Worm (Caenorhabditis elegans) whole organism, mixed stage, embryonic: Measurements from ENCODE around the gene his-32.
A peak's percentile ranks its signal among the peaks of the same experiment; 100 is the strongest.

ENCODE experiments used
- M03D4.4 ChIP-seq: sonication (generic microtip); optimal IDR thresholded peaks from 2 replicates; lab custom pipeline; 2017; ENCODE audit warnings: mild to moderate bottlenecking, missing genetic modification characterization, missing compliant biosample characterization
- bed-3 ChIP-seq: fragments of 200-800 bp; sonication (Bioruptor generic); optimal IDR thresholded peaks from 3 replicates; lab custom pipeline; 2018; ENCODE audit warnings: mild to moderate bottlenecking, missing genetic modification characterization, moderate library complexity, missing compliant biosample characterization
- blmp-1 ChIP-seq: fragments of 150-350 bp; optimal IDR thresholded peaks from 2 replicates; lab custom pipeline; 2014; ENCODE audit warnings: missing biosample characterization, missing genetic modification characterization
- ceh-39 ChIP-seq: fragments of 150-350 bp; optimal IDR thresholded peaks from 2 replicates; lab custom pipeline; 2014; ENCODE audit warnings: missing biosample characterization, missing genetic modification characterization
- ceh-43 ChIP-seq: fragments of 200-800 bp; sonication (Bioruptor generic); optimal IDR thresholded peaks from 2 replicates; lab custom pipeline; 2018; ENCODE audit warnings: mild to moderate bottlenecking, missing genetic modification characterization, moderate library complexity, missing compliant biosample characterization
- ceh-83 ChIP-seq: fragments of 200-800 bp; sonication (Bioruptor generic); optimal IDR thresholded peaks from 2 replicates; lab custom pipeline; 2018; ENCODE audit warnings: mild to moderate bottlenecking, missing genetic modification characterization, missing compliant biosample characterization
- ces-1 ChIP-seq: fragments of 150-350 bp; optimal IDR thresholded peaks from 2 replicates; lab custom pipeline; 2014; ENCODE audit warnings: missing biosample characterization, missing genetic modification reagents, missing genetic modification characterization
- cnd-1 ChIP-seq: fragments of 200-800 bp; sonication (Bioruptor generic); optimal IDR thresholded peaks from 2 replicates; lab custom pipeline; 2018; ENCODE audit warnings: mild to moderate bottlenecking, missing genetic modification characterization, missing compliant biosample characterization
- drap-1 ChIP-seq: fragments of 200-800 bp; sonication (Bioruptor generic); optimal IDR thresholded peaks from 3 replicates; lab custom pipeline; 2018; ENCODE audit warnings: mild to moderate bottlenecking, missing genetic modification characterization, missing compliant biosample characterization
- elt-1 ChIP-seq: sonication (generic microtip); optimal IDR thresholded peaks from 2 replicates; lab custom pipeline; 2017; ENCODE audit warnings: missing genetic modification characterization, mild to moderate bottlenecking, missing compliant biosample characterization, antibody characterized with exemption, moderate library complexity, borderline replicate concordance; ENCODE audit not compliant: insufficient read depth
- elt-3 ChIP-seq: fragments of 150-350 bp; optimal IDR thresholded peaks from 2 replicates; lab custom pipeline; 2014; ENCODE audit warnings: missing biosample characterization, missing genetic modification characterization
- flh-1 ChIP-seq: fragments of 200-800 bp; sonication (Bioruptor generic); optimal IDR thresholded peaks from 2 replicates; lab custom pipeline; 2018; ENCODE audit warnings: mild to moderate bottlenecking, missing genetic modification characterization, moderate library complexity, missing compliant biosample characterization
- ham-2 ChIP-seq: fragments of 200-800 bp; sonication (Bioruptor generic); optimal IDR thresholded peaks from 2 replicates; lab custom pipeline; 2018; ENCODE audit warnings: mild to moderate bottlenecking, missing genetic modification characterization, missing compliant biosample characterization
- hlh-1 ChIP-seq: fragments of 150-350 bp; optimal IDR thresholded peaks from 2 replicates; lab custom pipeline; 2014; ENCODE audit warnings: missing biosample characterization, missing genetic modification reagents, missing genetic modification characterization
- lin-13 ChIP-seq: fragments of 150-350 bp; optimal IDR thresholded peaks from 2 replicates; lab custom pipeline; 2014; ENCODE audit warnings: missing biosample characterization, missing genetic modification characterization
- lin-32 ChIP-seq: fragments of 200-800 bp; sonication (Bioruptor generic); optimal IDR thresholded peaks from 2 replicates; lab custom pipeline; 2018; ENCODE audit warnings: mild to moderate bottlenecking, missing genetic modification characterization, missing compliant biosample characterization
- lsy-2 ChIP-seq: fragments of 150-350 bp; optimal IDR thresholded peaks from 2 replicates; lab custom pipeline; 2014; ENCODE audit warnings: missing biosample characterization, missing genetic modification characterization
- mab-5 ChIP-seq: fragments of 150-350 bp; optimal IDR thresholded peaks from 2 replicates; lab custom pipeline; 2014; ENCODE audit warnings: missing biosample characterization, missing genetic modification characterization
- mep-1 ChIP-seq: fragments of 150-350 bp; optimal IDR thresholded peaks from 2 replicates; lab custom pipeline; 2017; ENCODE audit warnings: missing biosample characterization, missing genetic modification reagents, missing genetic modification characterization, inconsistent platforms
- mls-2 ChIP-seq: sonication (generic microtip); optimal IDR thresholded peaks from 2 replicates; lab custom pipeline; 2016; ENCODE audit warnings: mild to moderate bottlenecking, missing genetic modification characterization, moderate library complexity, missing compliant biosample characterization
- nhr-2 ChIP-seq: fragments of 150-350 bp; optimal IDR thresholded peaks from 2 replicates; lab custom pipeline; 2014; ENCODE audit warnings: missing biosample characterization, missing genetic modification characterization
- nhr-237 ChIP-seq: fragments of 150-350 bp; optimal IDR thresholded peaks from 2 replicates; lab custom pipeline; 2014; ENCODE audit warnings: missing biosample characterization, missing genetic modification characterization
- nhr-28 ChIP-seq: fragments of 150-350 bp; optimal IDR thresholded peaks from 2 replicates; lab custom pipeline; 2014; ENCODE audit warnings: missing biosample characterization, missing genetic modification characterization
- pha-4 ChIP-seq: fragments of 150-350 bp; optimal IDR thresholded peaks from 2 replicates; lab custom pipeline; 2018; ENCODE audit warnings: missing biosample characterization, missing genetic modification reagents, missing genetic modification characterization
- sem-2 ChIP-seq: fragments of 200-800 bp; sonication (Bioruptor generic); optimal IDR thresholded peaks from 2 replicates; lab custom pipeline; 2018; ENCODE audit warnings: mild to moderate bottlenecking, missing genetic modification characterization, missing compliant biosample characterization
- snpc-4 ChIP-seq: fragments of 150-350 bp; optimal IDR thresholded peaks from 2 replicates; lab custom pipeline; 2014; ENCODE audit warnings: missing biosample characterization, missing genetic modification characterization
- sptf-1 ChIP-seq: sonication (generic microtip); optimal IDR thresholded peaks from 2 replicates; lab custom pipeline; 2017; ENCODE audit warnings: mild to moderate bottlenecking, missing genetic modification characterization, moderate library complexity, missing compliant biosample characterization
- tbx-8 ChIP-seq: fragments of 200-800 bp; sonication (Bioruptor generic); optimal IDR thresholded peaks from 2 replicates; lab custom pipeline; 2018; ENCODE audit warnings: mild to moderate bottlenecking, missing genetic modification characterization, moderate library complexity, missing compliant biosample characterization
- unc-120 ChIP-seq: sonication (generic microtip); optimal IDR thresholded peaks from 2 replicates; lab custom pipeline; 2017; ENCODE audit warnings: missing genetic modification characterization, missing compliant biosample characterization; ENCODE audit not compliant: poor library complexity, severe bottlenecking
- unc-39 ChIP-seq: fragments of 150-350 bp; optimal IDR thresholded peaks from 2 replicates; lab custom pipeline; 2014; ENCODE audit warnings: missing biosample characterization, missing genetic modification characterization
- unc-62 ChIP-seq: fragments of 150-350 bp; optimal IDR thresholded peaks from 2 replicates; lab custom pipeline; 2014; ENCODE audit warnings: missing biosample characterization, missing genetic modification reagents, missing genetic modification characterization
- ztf-11 ChIP-seq: fragments of 150-350 bp; optimal IDR thresholded peaks from 2 replicates; lab custom pipeline; 2014; ENCODE audit warnings: missing biosample characterization, missing genetic modification characterization

The his-32 gene

DNA sequence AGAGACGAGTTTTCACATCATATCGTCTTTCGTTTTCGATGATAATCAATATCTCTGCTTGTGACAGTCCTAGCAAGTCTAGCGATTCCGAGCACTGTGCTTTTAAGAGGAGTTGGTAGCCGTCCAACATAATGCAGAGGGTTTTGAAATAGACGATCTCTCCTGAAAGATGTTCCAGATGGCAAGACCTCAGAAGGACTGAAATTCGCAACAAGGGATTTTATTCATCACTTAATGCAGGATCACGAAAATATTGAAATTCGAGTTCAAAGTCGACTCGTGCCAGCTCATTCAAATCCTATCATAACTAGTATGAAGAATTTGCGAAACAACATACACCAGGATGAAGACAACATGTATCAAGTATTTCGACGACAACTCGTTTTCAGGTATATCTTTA lies 43.4 kb downstream of the his-32 start, which contains the start of gene D2096.7:
Gene D2096.7 (minus strand): TSS at position 130 of the 400 bp plus-strand sequence.
- TF ChIP-seq unc-120 (no peak), hlh-1 (tag; lab: Kevin White, UChicago) (no peak)

DNA sequence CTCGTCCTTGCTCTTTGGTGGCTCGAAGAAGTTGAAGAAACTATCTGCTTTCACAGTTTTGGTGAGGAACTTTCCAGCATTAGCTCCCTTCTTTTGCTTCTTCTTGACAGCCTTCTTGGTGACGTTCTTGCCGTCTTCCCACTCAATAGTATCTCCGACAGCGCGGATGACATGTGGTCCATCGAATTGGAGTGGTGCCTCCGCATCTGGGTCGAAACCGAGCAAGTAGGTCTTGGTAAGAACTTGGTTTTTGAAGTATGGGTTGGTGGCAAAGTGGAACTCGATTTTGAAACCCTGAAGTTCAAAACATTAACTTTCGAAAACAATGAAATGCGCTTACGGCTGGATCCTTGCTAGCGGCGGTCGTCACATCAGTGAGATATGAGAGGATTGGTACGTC lies 44.2 kb downstream of the his-32 start:
- TF ChIP-seq lsy-2 (tag; lab: Kevin White, UChicago): no peak
- TF ChIP-seq nhr-2 (tag; lab: Kevin White, UChicago): no peak
- no peak for TF ChIP-seq lin-32 (GFP tag; lab: Kevin White, UChicago)
- no peak for TF ChIP-seq mab-5 (tag; lab: Kevin White, UChicago)
- TF ChIP-seq bed-3 (GFP tag; lab: Kevin White, UChicago): no peak
- TF ChIP-seq ztf-11 (tag; lab: Kevin White, UChicago): no peak
- no peak for TF ChIP-seq blmp-1 (tag; lab: Kevin White, UChicago)
- TF ChIP-seq ham-2 (GFP tag; lab: Kevin White, UChicago): no peak
- no peak for TF ChIP-seq pha-4
- no peak for TF ChIP-seq elt-1 (tag; lab: Kevin White, UChicago)
- no peak for TF ChIP-seq unc-62 (GFP tag; lab: Kevin White, UChicago)
- TF ChIP-seq elt-3 (tag; lab: Kevin White, UChicago): no peak
- TF ChIP-seq sem-2 (GFP tag; lab: Kevin White, UChicago): no peak
- TF ChIP-seq ceh-43 (GFP tag; lab: Kevin White, UChicago): no peak
- no peak for TF ChIP-seq mls-2
- no peak for TF ChIP-seq mep-1 (tag; lab: Kevin White, UChicago)
- TF ChIP-seq tbx-8 (GFP tag; lab: Kevin White, UChicago): no peak
- TF ChIP-seq unc-39 (tag; lab: Kevin White, UChicago): no peak
- no peak for TF ChIP-seq nhr-237 (tag; lab: Kevin White, UChicago)
- no peak for TF ChIP-seq M03D4.4
- TF ChIP-seq, all 35 proteins: peak for 0

DNA sequence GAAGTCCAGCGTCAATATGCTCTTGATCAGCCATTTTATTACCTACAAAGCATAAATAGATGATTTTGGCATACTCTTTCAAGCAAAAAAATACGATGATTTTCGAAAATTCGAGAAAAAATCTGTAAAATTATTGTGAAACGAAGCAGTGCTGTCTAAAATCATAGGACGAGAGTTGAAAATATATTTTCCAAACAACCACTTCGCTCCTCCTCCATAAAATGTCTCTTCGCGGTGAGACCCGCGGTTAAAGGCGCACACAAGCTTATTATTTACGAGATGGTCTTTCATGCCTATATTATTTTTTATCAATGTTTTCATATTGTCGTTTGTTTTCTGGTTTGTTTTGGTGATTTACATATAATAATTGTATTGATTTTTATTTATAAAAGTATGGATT lies 45.2 kb downstream of the his-32 start, which contains the start of gene nap-1:
Gene nap-1 (minus strand): TSS at position 42 of the 400 bp plus-strand sequence.
- TF ChIP-seq unc-120 (no peak), lin-13 (tag; lab: Kevin White, UChicago) (peak; percentile 61), mls-2 (no peak), mab-5 (tag; lab: Kevin White, UChicago) (no peak), ceh-43 (GFP tag; lab: Kevin White, UChicago) (no peak), nhr-28 (tag; lab: Kevin White, UChicago) (no peak), ces-1 (peak; percentile 42), mep-1 (tag; lab: Kevin White, UChicago) (peak; percentile 69), nhr-237 (tag; lab: Kevin White, UChicago) (peak; percentile 31), nhr-2 (tag; lab: Kevin White, UChicago) (no peak), ceh-39 (tag; lab: Kevin White, UChicago) (peak; percentile 56), lsy-2 (tag; lab: Kevin White, UChicago) (peak; percentile 74), pha-4 (peak; percentile 60)

DNA sequence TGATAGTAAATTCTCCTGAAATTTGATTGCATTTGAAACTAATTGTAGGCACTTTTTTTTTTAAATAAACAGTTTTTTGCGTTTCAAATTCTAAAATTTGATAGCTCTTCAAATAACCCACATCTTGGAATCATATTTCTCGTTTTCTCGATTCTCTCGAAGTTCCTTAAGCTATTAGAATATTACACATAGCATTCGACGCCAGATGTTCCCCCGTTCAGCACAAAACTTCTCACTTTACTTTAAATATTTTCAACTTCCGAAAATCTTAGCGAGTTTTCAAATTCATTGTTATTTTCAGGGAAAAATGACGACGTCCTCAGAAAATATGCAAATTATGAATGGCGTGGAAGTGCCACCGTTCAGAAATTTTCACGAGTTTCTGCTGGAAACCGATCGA lies 45.6 kb downstream of the his-32 start, which contains the start of gene praf-3:
Gene praf-3 (plus strand): TSS at position 301 of the 400 bp plus-strand sequence.
- no peak for TF ChIP-seq ztf-11 (tag; lab: Kevin White, UChicago)
- TF ChIP-seq nhr-28 (tag; lab: Kevin White, UChicago): no peak
- no peak for TF ChIP-seq ceh-83 (GFP tag; lab: Kevin White, UChicago)
- TF ChIP-seq nhr-2 (tag; lab: Kevin White, UChicago): no peak
- TF ChIP-seq unc-39 (tag; lab: Kevin White, UChicago): no peak
- no peak for TF ChIP-seq drap-1 (GFP tag; lab: Kevin White, UChicago)
- TF ChIP-seq ces-1: no peak
- TF ChIP-seq unc-120: no peak

DNA sequence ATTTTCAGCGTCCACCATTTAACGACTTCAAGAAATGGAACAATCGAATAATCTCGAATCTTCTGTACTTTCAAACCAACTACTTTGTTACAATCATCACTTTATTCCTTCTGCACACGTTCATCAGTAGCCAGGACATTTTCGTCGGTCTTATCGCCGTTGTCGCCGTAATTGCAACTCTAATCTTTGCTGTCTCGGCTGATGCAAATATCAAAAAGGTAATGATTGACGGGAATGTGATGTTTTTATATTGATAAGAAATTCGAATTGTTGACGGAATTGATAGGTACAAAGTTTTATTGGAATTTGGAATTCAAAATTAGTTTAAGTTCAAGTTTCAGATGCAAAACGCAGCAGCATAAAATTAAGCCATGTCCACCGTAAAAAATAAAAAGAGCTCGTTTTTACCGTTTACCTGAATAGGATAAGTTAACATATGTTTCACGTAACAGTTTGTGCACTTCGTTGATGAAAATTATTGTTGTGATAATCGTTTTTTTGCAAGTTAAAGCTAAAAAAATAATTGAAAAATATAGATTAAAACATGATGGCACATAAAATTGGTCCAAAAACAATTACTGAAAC lies 46.3 kb downstream of the his-32 start:
- TF ChIP-seq elt-1 (tag; lab: Kevin White, UChicago) (no peak), sem-2 (GFP tag; lab: Kevin White, UChicago) (no peak)

DNA sequence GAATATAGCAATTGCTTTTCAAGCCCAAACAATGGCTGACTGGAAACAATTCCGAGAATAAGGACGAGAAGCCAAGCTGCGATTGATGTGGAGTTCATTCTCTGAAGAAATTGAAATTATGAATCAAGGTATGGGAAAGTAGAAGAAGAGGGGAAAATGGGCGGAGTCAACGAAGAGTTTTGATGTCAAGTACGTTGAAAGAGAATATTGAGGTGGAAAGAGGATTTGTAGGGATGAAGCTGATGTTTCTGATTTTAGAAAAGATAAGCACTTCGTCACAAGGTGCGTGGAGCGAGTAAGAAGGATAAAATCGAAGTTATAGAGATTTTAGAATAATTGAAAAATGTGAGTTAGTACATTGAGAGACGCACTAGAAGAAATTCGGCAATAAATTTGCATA lies 48.6 kb downstream of the his-32 start, which contains the start of gene D2096.9:
Gene D2096.9 (minus strand): TSS at position 101 of the 400 bp plus-strand sequence.
- TF ChIP-seq elt-3 (tag; lab: Kevin White, UChicago) (no peak), flh-1 (GFP tag; lab: Kevin White, UChicago) (no peak), ceh-83 (GFP tag; lab: Kevin White, UChicago) (no peak), mep-1 (tag; lab: Kevin White, UChicago) (no peak), nhr-2 (tag; lab: Kevin White, UChicago) (no peak), drap-1 (GFP tag; lab: Kevin White, UChicago) (no peak), lsy-2 (tag; lab: Kevin White, UChicago) (no peak), sptf-1 (tag; lab: Kevin White, UChicago) (no peak), cnd-1 (no peak), ceh-43 (GFP tag; lab: Kevin White, UChicago) (no peak), elt-1 (tag; lab: Kevin White, UChicago) (no peak), bed-3 (GFP tag; lab: Kevin White, UChicago) (no peak), unc-120 (no peak), snpc-4 (tag; lab: Kevin White, UChicago) (no peak), nhr-237 (tag; lab: Kevin White, UChicago) (no peak), mab-5 (tag; lab: Kevin White, UChicago) (no peak)
